Worm (Caenorhabditis elegans) whole organism, late embryonic: ENCODE data around the gene F13D12.3.
A peak's percentile ranks its signal among the peaks of the same experiment; 100 is the strongest.

Experiments
- C38D4.7 ChIP-seq: fragments of 200-800 bp; sonication (Bioruptor generic); optimal IDR thresholded peaks from 2 replicates; lab custom pipeline; 2018; ENCODE audit warnings: mild to moderate bottlenecking, missing genetic modification characterization, moderate library complexity, missing compliant biosample characterization
- K02D7.2 ChIP-seq: sonication (generic microtip); optimal IDR thresholded peaks from 2 replicates; lab custom pipeline; 2017; ENCODE audit warnings: mild to moderate bottlenecking, missing genetic modification characterization, missing compliant biosample characterization
- K09A11.1 ChIP-seq: sonication (generic microtip); optimal IDR thresholded peaks from 2 replicates; lab custom pipeline; 2017; ENCODE audit warnings: antibody characterized with exemption, mild to moderate bottlenecking, missing genetic modification characterization, missing compliant biosample characterization; ENCODE audit not compliant: insufficient read depth
- T23F11.4 ChIP-seq: fragments of 200-800 bp; sonication (Bioruptor generic); optimal IDR thresholded peaks from 2 replicates; lab custom pipeline; 2018; ENCODE audit warnings: mild to moderate bottlenecking, missing genetic modification characterization, missing compliant biosample characterization
- Y22D7AL.16 ChIP-seq: sonication (generic microtip); optimal IDR thresholded peaks from 2 replicates; lab custom pipeline; 2016; ENCODE audit warnings: missing genetic modification characterization, missing compliant biosample characterization
- ahr-1 ChIP-seq: sonication (generic microtip); optimal IDR thresholded peaks from 2 replicates; lab custom pipeline; 2016; ENCODE audit warnings: missing genetic modification characterization, missing compliant biosample characterization
- ceh-14 ChIP-seq: sonication (generic microtip); optimal IDR thresholded peaks from 2 replicates; lab custom pipeline; 2016; ENCODE audit warnings: missing genotype, missing genetic modification characterization, missing compliant biosample characterization
- ceh-18 ChIP-seq: sonication (generic microtip); optimal IDR thresholded peaks from 2 replicates; lab custom pipeline; 2016; ENCODE audit warnings: missing genetic modification characterization, missing compliant biosample characterization
- ceh-22 ChIP-seq: sonication (generic microtip); optimal IDR thresholded peaks from 2 replicates; lab custom pipeline; 2017; ENCODE audit warnings: missing biosample characterization, missing genetic modification characterization
- ceh-30 ChIP-seq: fragments of 150-350 bp; optimal IDR thresholded peaks from 2 replicates; lab custom pipeline; 2014; ENCODE audit warnings: missing biosample characterization, missing genetic modification characterization
- ceh-31 ChIP-seq: sonication (generic microtip); optimal IDR thresholded peaks from 2 replicates; lab custom pipeline; 2016; ENCODE audit warnings: missing genetic modification characterization, missing compliant biosample characterization
- ceh-34 ChIP-seq: sonication (generic microtip); optimal IDR thresholded peaks from 2 replicates; lab custom pipeline; 2016; ENCODE audit warnings: mild to moderate bottlenecking, missing genetic modification characterization, missing compliant biosample characterization
- ceh-9 ChIP-seq: sonication (generic microtip); optimal IDR thresholded peaks from 2 replicates; lab custom pipeline; 2016; ENCODE audit warnings: mild to moderate bottlenecking, missing genetic modification characterization, inconsistent platforms, missing compliant biosample characterization
- che-1 ChIP-seq: sonication (generic microtip); optimal IDR thresholded peaks from 2 replicates; lab custom pipeline; 2016; ENCODE audit warnings: mild to moderate bottlenecking, missing genetic modification characterization, missing compliant biosample characterization
- dmd-4 ChIP-seq: sonication (generic microtip); optimal IDR thresholded peaks from 2 replicates; lab custom pipeline; 2016; ENCODE audit warnings: borderline replicate concordance, missing genetic modification characterization, missing compliant biosample characterization
- dve-1 ChIP-seq: sonication (generic microtip); optimal IDR thresholded peaks from 2 replicates; lab custom pipeline; 2017; ENCODE audit warnings: antibody characterized with exemption, mild to moderate bottlenecking, missing genetic modification characterization, missing compliant biosample characterization
- elt-2 ChIP-seq: sonication (generic microtip); optimal IDR thresholded peaks from 2 replicates; lab custom pipeline; 2016; ENCODE audit warnings: missing genetic modification reagents, missing genetic modification characterization, missing compliant biosample characterization
- eyg-1 ChIP-seq: sonication (generic microtip); optimal IDR thresholded peaks from 2 replicates; lab custom pipeline; 2016; ENCODE audit warnings: missing genotype, missing genetic modification characterization, missing compliant biosample characterization
- fax-1 ChIP-seq: sonication (generic microtip); optimal IDR thresholded peaks from 2 replicates; lab custom pipeline; 2016; ENCODE audit warnings: missing genotype, missing genetic modification characterization, missing compliant biosample characterization
- fkh-10 ChIP-seq: fragments of 150-350 bp; optimal IDR thresholded peaks from 2 replicates; lab custom pipeline; 2014; ENCODE audit warnings: missing biosample characterization, missing genetic modification reagents, missing genetic modification characterization
- fkh-6 ChIP-seq: sonication (generic microtip); optimal IDR thresholded peaks from 2 replicates; lab custom pipeline; 2016; ENCODE audit warnings: missing genetic modification characterization, missing compliant biosample characterization
- gmeb-2 ChIP-seq: sonication (generic microtip); optimal IDR thresholded peaks from 2 replicates; lab custom pipeline; 2016; ENCODE audit warnings: missing genetic modification characterization, inconsistent platforms, missing compliant biosample characterization
- hlh-13 ChIP-seq: fragments of 200-800 bp; sonication (Bioruptor generic); optimal IDR thresholded peaks from 2 replicates; lab custom pipeline; 2018; ENCODE audit warnings: mild to moderate bottlenecking, missing genetic modification characterization, missing compliant biosample characterization
- hlh-6 ChIP-seq: sonication (generic microtip); optimal IDR thresholded peaks from 2 replicates; lab custom pipeline; 2016; ENCODE audit warnings: missing genotype, missing genetic modification characterization, missing compliant biosample characterization
- hlh-8 ChIP-seq: sonication (generic microtip); optimal IDR thresholded peaks from 2 replicates; lab custom pipeline; 2016; ENCODE audit warnings: missing genotype, missing genetic modification characterization, missing compliant biosample characterization
- lim-6 ChIP-seq: sonication (generic microtip); optimal IDR thresholded peaks from 2 replicates; lab custom pipeline; 2016; ENCODE audit warnings: missing genetic modification characterization, missing compliant biosample characterization
- lin-11 ChIP-seq: fragments of 200-800 bp; sonication (Bioruptor generic); optimal IDR thresholded peaks from 2 replicates; lab custom pipeline; 2018; ENCODE audit warnings: mild to moderate bottlenecking, missing genetic modification characterization, missing compliant biosample characterization
- madf-2 ChIP-seq: sonication (generic microtip); optimal IDR thresholded peaks from 2 replicates; lab custom pipeline; 2017; ENCODE audit warnings: missing genetic modification characterization, missing compliant biosample characterization
- mec-3 ChIP-seq: sonication (generic microtip); optimal IDR thresholded peaks from 2 replicates; lab custom pipeline; 2016; ENCODE audit warnings: borderline replicate concordance, missing genetic modification characterization, missing compliant biosample characterization
- nhr-11 ChIP-seq: fragments of 150-350 bp; optimal IDR thresholded peaks from 2 replicates; lab custom pipeline; 2014; ENCODE audit warnings: missing biosample characterization, missing genetic modification characterization
- nhr-232 ChIP-seq: sonication (generic microtip); optimal IDR thresholded peaks from 2 replicates; lab custom pipeline; 2016; ENCODE audit warnings: missing genetic modification characterization, missing compliant biosample characterization
- pag-3 ChIP-seq: sonication (generic microtip); optimal IDR thresholded peaks from 2 replicates; lab custom pipeline; 2016; ENCODE audit warnings: missing compliant biosample characterization, missing genetic modification characterization, borderline replicate concordance
- pax-1 ChIP-seq: fragments of 150-350 bp; optimal IDR thresholded peaks from 2 replicates; lab custom pipeline; 2014; ENCODE audit warnings: missing biosample characterization, missing genetic modification characterization
- pha-2 ChIP-seq: sonication (generic microtip); optimal IDR thresholded peaks from 2 replicates; lab custom pipeline; 2017; ENCODE audit warnings: mild to moderate bottlenecking, missing genetic modification characterization, missing compliant biosample characterization
- pha-4 ChIP-seq: fragments of 150-350 bp; optimal IDR thresholded peaks from 2 replicates; lab custom pipeline; 2018; ENCODE audit warnings: missing biosample characterization, missing genetic modification reagents, missing genetic modification characterization
- pqm-1 ChIP-seq: sonication (generic microtip); optimal IDR thresholded peaks from 2 replicates; lab custom pipeline; 2016; ENCODE audit warnings: missing genetic modification characterization, missing compliant biosample characterization
- pros-1 ChIP-seq: fragments of 150-350 bp; optimal IDR thresholded peaks from 2 replicates; lab custom pipeline; 2014; ENCODE audit warnings: missing biosample characterization, missing genetic modification reagents, missing genetic modification characterization
- sdc-2 ChIP-seq: sonication (generic microtip); optimal IDR thresholded peaks from 2 replicates; lab custom pipeline; 2016; ENCODE audit warnings: missing genotype, missing genetic modification characterization, missing compliant biosample characterization
- sox-4 ChIP-seq: sonication (generic microtip); optimal IDR thresholded peaks from 2 replicates; lab custom pipeline; 2017; ENCODE audit warnings: mild to moderate bottlenecking, missing genetic modification characterization, inconsistent platforms, missing compliant biosample characterization
- syd-9 ChIP-seq: sonication (generic microtip); optimal IDR thresholded peaks from 2 replicates; lab custom pipeline; 2016; ENCODE audit warnings: mild to moderate bottlenecking, missing genetic modification characterization, moderate library complexity, missing compliant biosample characterization
- tbx-2 ChIP-seq: sonication (generic microtip); optimal IDR thresholded peaks from 2 replicates; lab custom pipeline; 2016; ENCODE audit warnings: missing genetic modification characterization, missing compliant biosample characterization
- ttx-3 ChIP-seq: sonication (generic microtip); optimal IDR thresholded peaks from 2 replicates; lab custom pipeline; 2016; ENCODE audit warnings: missing genetic modification reagents, missing genetic modification characterization, missing compliant biosample characterization
- unc-3 ChIP-seq, 2 experiments: fragments of 200-800 bp in 1 of 2; sonication (Bioruptor generic) in 1 of 2; sonication (generic microtip) in 1 of 2; conservative IDR thresholded peaks in 1 of 2; optimal IDR thresholded peaks in 1 of 2; 2 replicates each; pipeline versions ENCODE4 v1.3.6 to Lab custom; 2016 to 2022; ENCODE audit warnings: missing compliant biosample characterization in 2 of 2, missing genetic modification characterization in 2 of 2, missing genetic modification reagents in 1 of 2
- unc-55 ChIP-seq: sonication (generic microtip); optimal IDR thresholded peaks from 2 replicates; lab custom pipeline; 2017; ENCODE audit warnings: missing biosample characterization, missing genetic modification reagents, missing genetic modification characterization
- unc-86 ChIP-seq: sonication (generic microtip); optimal IDR thresholded peaks from 2 replicates; lab custom pipeline; 2016; ENCODE audit warnings: missing genetic modification characterization, missing compliant biosample characterization
- zip-5 ChIP-seq: sonication (generic microtip); optimal IDR thresholded peaks from 2 replicates; lab custom pipeline; 2016; ENCODE audit warnings: missing genetic modification characterization, missing compliant biosample characterization
- ztf-16 ChIP-seq: sonication (generic microtip); optimal IDR thresholded peaks from 2 replicates; lab custom pipeline; 2017; ENCODE audit warnings: missing genetic modification characterization, missing compliant biosample characterization

F13D12.3 gene

DNA sequence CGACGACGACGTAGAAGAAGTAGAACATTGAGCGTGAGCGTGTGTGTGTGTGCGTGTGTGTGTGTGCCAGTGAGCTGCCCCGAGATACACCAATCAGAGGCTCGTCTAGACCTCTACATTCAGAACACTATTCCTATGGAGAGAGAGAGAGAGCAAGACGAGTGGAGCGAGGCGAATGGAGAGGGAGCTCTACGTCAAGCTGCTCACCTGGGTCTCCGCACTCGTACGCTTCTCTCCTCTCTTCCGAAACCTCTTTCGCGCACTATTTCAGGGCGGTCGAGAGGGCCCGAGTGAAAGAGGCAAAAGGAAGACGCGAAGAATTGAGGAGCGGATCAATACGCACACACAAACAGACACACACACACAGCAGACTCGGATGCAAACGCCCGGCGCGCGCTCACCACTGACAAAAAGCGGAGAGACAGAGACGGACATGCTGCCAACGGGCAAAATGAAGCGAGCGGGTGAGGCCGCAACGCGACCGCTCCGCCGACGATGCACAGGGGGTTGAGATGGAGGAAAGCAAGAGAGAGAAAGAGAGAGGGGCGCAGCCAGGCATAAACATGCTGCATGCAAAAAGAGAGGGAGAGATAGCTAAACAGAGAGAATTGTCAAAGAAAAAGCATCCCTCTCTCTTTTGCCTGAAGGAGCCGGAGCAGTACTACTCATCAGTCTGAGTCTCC is 29.4 kb downstream of the F13D12.3 start (continued):
- TF ChIP-seq dmd-4 (peak; percentile 64), unc-55 (GFP tag; lab: Kevin White, UChicago) (peak; percentile 80), dve-1 (peak; percentile 77), pax-1 (tag; lab: Kevin White, UChicago) (no peak), elt-2 (tag; lab: Kevin White, UChicago) (peak; percentile 35), ceh-9 (tag; lab: Kevin White, UChicago) (no peak), zip-5 (tag; lab: Kevin White, UChicago) (peak; percentile 1), ceh-34 (tag; lab: Kevin White, UChicago) (peak; percentile 94), ttx-3 (tag; lab: Kevin White, UChicago) (no peak), unc-3 (GFP tag; conservative IDR thresholded peaks at IDR 0.05; lab: Robert Waterston, UW) (no peak), unc-3 (tag; optimal IDR thresholded peaks at IDR 0.05; lab: Kevin White, UChicago) (peak; percentile 70), che-1 (tag; lab: Kevin White, UChicago) (peak; percentile 4), lim-6 (tag; lab: Kevin White, UChicago) (peak; percentile 13), gmeb-2 (tag; lab: Kevin White, UChicago) (no peak), ceh-30 (tag; lab: Kevin White, UChicago) (peak; percentile 35), nhr-232 (no peak), pag-3 (tag; lab: Kevin White, UChicago) (no peak), ceh-18 (peak; percentile 99)

DNA sequence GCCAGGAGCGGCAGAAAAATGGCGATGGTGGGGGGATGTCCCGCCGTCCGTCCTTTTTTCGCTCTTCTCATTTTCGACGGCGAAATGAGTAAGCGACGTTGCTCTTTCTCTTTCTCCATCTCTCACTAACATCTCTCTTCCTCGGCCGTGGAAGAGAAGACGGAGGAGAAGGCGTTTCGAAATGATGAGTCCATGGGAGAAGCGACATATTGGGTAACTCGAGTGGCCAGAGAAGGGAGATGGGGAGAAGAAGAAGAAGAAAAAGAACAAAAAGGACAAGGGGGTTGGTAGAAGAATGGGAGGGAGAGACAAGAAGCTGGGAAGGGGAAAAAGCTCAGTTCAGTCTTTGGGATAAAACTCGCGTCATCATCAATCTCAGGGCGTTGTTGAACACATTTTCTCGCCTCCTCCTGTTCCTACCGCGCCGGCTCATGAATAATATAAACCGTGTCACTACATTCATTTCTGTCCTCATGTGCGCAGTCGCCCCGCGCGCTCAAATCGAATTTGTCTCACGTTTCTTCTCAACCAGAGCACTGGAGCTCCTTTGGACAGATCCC is 31.5 kb downstream of the F13D12.3 start:
- TF ChIP-seq pqm-1 (no peak), tbx-2 (tag; lab: Kevin White, UChicago) (peak; percentile 50), T23F11.4 (GFP tag; lab: Kevin White, UChicago) (no peak), ceh-31 (tag; lab: Kevin White, UChicago) (no peak), fkh-10 (GFP tag; lab: Kevin White, UChicago) (no peak), sox-4 (tag; lab: Kevin White, UChicago) (no peak), dve-1 (no peak), madf-2 (tag; lab: Kevin White, UChicago) (no peak), mec-3 (tag; lab: Kevin White, UChicago) (no peak), unc-3 (GFP tag; conservative IDR thresholded peaks at IDR 0.05; lab: Robert Waterston, UW) (no peak), unc-3 (tag; optimal IDR thresholded peaks at IDR 0.05; lab: Kevin White, UChicago) (no peak), pros-1 (tag; lab: Kevin White, UChicago) (no peak), fkh-6 (no peak), C38D4.7 (GFP tag; lab: Kevin White, UChicago) (no peak), gmeb-2 (tag; lab: Kevin White, UChicago) (no peak), che-1 (tag; lab: Kevin White, UChicago) (no peak), nhr-232 (no peak), ceh-30 (tag; lab: Kevin White, UChicago) (no peak), K02D7.2 (tag; lab: Kevin White, UChicago) (no peak), hlh-13 (GFP tag; lab: Kevin White, UChicago) (no peak), pha-2 (tag; lab: Kevin White, UChicago) (no peak), unc-86 (tag; lab: Kevin White, UChicago) (no peak), ceh-22 (no peak), hlh-8 (tag; lab: Kevin White, UChicago) (no peak), ceh-34 (tag; lab: Kevin White, UChicago) (peak; percentile 79), nhr-11 (tag; lab: Kevin White, UChicago) (no peak), eyg-1 (tag; lab: Kevin White, UChicago) (no peak), ceh-18 (peak; percentile 18), unc-55 (GFP tag; lab: Kevin White, UChicago) (peak; percentile 47), ahr-1 (tag; lab: Kevin White, UChicago) (no peak), pax-1 (tag; lab: Kevin White, UChicago) (no peak), syd-9 (tag; lab: Kevin White, UChicago) (no peak), ceh-14 (tag; lab: Kevin White, UChicago) (peak; percentile 35), elt-2 (tag; lab: Kevin White, UChicago) (no peak), ttx-3 (tag; lab: Kevin White, UChicago) (no peak), hlh-6 (tag; lab: Kevin White, UChicago) (no peak), ceh-9 (tag; lab: Kevin White, UChicago) (no peak), fax-1 (no peak), Y22D7AL.16 (tag; lab: Kevin White, UChicago) (no peak), lin-11 (tag; lab: Kevin White, UChicago) (no peak), K09A11.1 (tag; lab: Kevin White, UChicago) (no peak), sdc-2 (no peak), pha-4 (tag; lab: Kevin White, UChicago) (no peak), ztf-16 (tag; lab: Kevin White, UChicago) (no peak)
